Fruit fly (Drosophila melanogaster) whole organism, embryonic: ENCODE results near the gene CG7333.

Experiments used
- ATbp ChIP-seq: fragments of 200-800 bp; sonication (Bioruptor generic); optimal IDR thresholded peaks from 2 replicates; lab custom pipeline; 2017; ENCODE audit warnings: missing biosample characterization, mild to moderate bottlenecking, missing genetic modification characterization, missing genetic modification reagents
- C15 ChIP-seq: fragments of 200-800 bp; sonication (Bioruptor generic); IDR thresholded peaks from 3 replicates; pipeline ENCODE4 v1.3.6; 2022; ENCODE audit warnings: missing biosample characterization, missing genetic modification characterization
- CG10321 ChIP-seq: fragments of 200-800 bp; sonication (Bioruptor generic); IDR thresholded peaks from 2 replicates; pipeline ENCODE4 v1.3.6; 2022; ENCODE audit warnings: missing biosample characterization, missing genetic modification characterization
- CG10543 ChIP-seq: fragments of 200-800 bp; sonication (Bioruptor generic); optimal IDR thresholded peaks from 3 replicates; lab custom pipeline; 2017; ENCODE audit warnings: missing biosample characterization, mild to moderate bottlenecking, missing genetic modification characterization, moderate library complexity
- CG10979 ChIP-seq: fragments of 200-800 bp; sonication (Bioruptor generic); optimal IDR thresholded peaks from 2 replicates; lab custom pipeline; 2018; ENCODE audit warnings: missing biosample characterization, mild to moderate bottlenecking, missing genetic modification characterization, moderate library complexity
- CG11085 ChIP-seq: fragments of 200-800 bp; sonication (Bioruptor generic); IDR thresholded peaks from 2 replicates; pipeline ENCODE4 v1.3.6; 2022; ENCODE audit warnings: missing biosample characterization, missing genetic modification characterization
- CG12236 ChIP-seq: fragments of 200-800 bp; sonication (Bioruptor generic); optimal IDR thresholded peaks from 2 replicates; lab custom pipeline; 2016; ENCODE audit warnings: missing biosample characterization, missing genetic modification characterization
- CG12299 ChIP-seq: fragments of 200-800 bp; sonication (Bioruptor generic); optimal IDR thresholded peaks from 2 replicates; lab custom pipeline; 2018; ENCODE audit warnings: missing biosample characterization, mild to moderate bottlenecking, missing genetic modification characterization
- CG12391 ChIP-seq: fragments of 200-800 bp; sonication (Bioruptor generic); optimal IDR thresholded peaks from 3 replicates; lab custom pipeline; 2018; ENCODE audit warnings: missing biosample characterization, mild to moderate bottlenecking, missing genetic modification characterization, moderate library complexity
- CG13424 ChIP-seq: fragments of 200-800 bp; sonication (Bioruptor generic); optimal IDR thresholded peaks from 2 replicates; lab custom pipeline; 2019; ENCODE audit warnings: missing biosample characterization, mild to moderate bottlenecking, missing genetic modification characterization, moderate library complexity
- CG18011 ChIP-seq: fragments of 200-800 bp; sonication (Bioruptor generic); optimal IDR thresholded peaks from 2 replicates; lab custom pipeline; 2017; ENCODE audit warnings: missing biosample characterization, missing genetic modification characterization, mild to moderate bottlenecking, moderate library complexity, missing genotype
- CG1832 ChIP-seq: fragments of 200-800 bp; sonication (Bioruptor generic); optimal IDR thresholded peaks from 2 replicates; lab custom pipeline; 2017; ENCODE audit warnings: missing biosample characterization, mild to moderate bottlenecking, missing genetic modification characterization, inconsistent platforms
- CG2678 ChIP-seq: fragments of 200-800 bp; sonication (Bioruptor generic); optimal IDR thresholded peaks from 3 replicates; lab custom pipeline; 2019; ENCODE audit warnings: missing biosample characterization, mild to moderate bottlenecking, missing genetic modification characterization, moderate library complexity
- CG32532 ChIP-seq: fragments of 200-800 bp; sonication (Bioruptor generic); IDR thresholded peaks from 2 replicates; pipeline ENCODE4 v1.3.6; 2022; ENCODE audit warnings: missing biosample characterization, missing genetic modification characterization
- CG32772 ChIP-seq: fragments of 200-800 bp; sonication (Bioruptor generic); IDR thresholded peaks from 2 replicates; pipeline ENCODE4 v1.3.6; 2022; ENCODE audit warnings: missing biosample characterization, missing genetic modification characterization
- CG34422 ChIP-seq: fragments of 200-800 bp; sonication (Bioruptor generic); IDR thresholded peaks from 3 replicates; pipeline ENCODE4 v1.3.6; 2022; ENCODE audit warnings: missing biosample characterization, missing genetic modification characterization
- CG4282 ChIP-seq: fragments of 200-800 bp; sonication (Bioruptor generic); optimal IDR thresholded peaks from 2 replicates; lab custom pipeline; 2016; ENCODE audit warnings: missing biosample characterization, missing genetic modification characterization
- CG4404 ChIP-seq: fragments of 200-800 bp; sonication (Bioruptor generic); IDR thresholded peaks from 2 replicates; pipeline ENCODE4 v1.3.6; 2022; ENCODE audit warnings: missing biosample characterization, missing genetic modification characterization
- CG7839 ChIP-seq: fragments of 200-800 bp; sonication (Bioruptor generic); optimal IDR thresholded peaks from 3 replicates; lab custom pipeline; 2018; ENCODE audit warnings: missing biosample characterization, mild to moderate bottlenecking, missing genetic modification characterization, moderate library complexity
- CG7928 ChIP-seq: fragments of 200-800 bp; sonication (Bioruptor generic); optimal IDR thresholded peaks from 2 replicates; lab custom pipeline; 2017; ENCODE audit warnings: missing biosample characterization, mild to moderate bottlenecking, missing genetic modification characterization
- CG8290 ChIP-seq, 3 experiments: fragments of 200-800 bp; sonication (Bioruptor generic); optimal IDR thresholded peaks; 2 replicates each; lab custom pipeline; 2016 to 2019; ENCODE audit warnings: missing biosample characterization in 3 of 3, missing genetic modification characterization in 3 of 3, mild to moderate bottlenecking in 2 of 3, moderate library complexity in 1 of 3
- CG8478 ChIP-seq: fragments of >200 bp; optimal IDR thresholded peaks from 2 replicates; lab custom pipeline; 2018
- CG9609 ChIP-seq: fragments of 200-800 bp; sonication (Bioruptor generic); optimal IDR thresholded peaks from 3 replicates; lab custom pipeline; 2016; ENCODE audit warnings: missing biosample characterization, missing genetic modification characterization
- CrebB ChIP-seq: fragments of 200-800 bp; sonication (Bioruptor generic); optimal IDR thresholded peaks from 3 replicates; lab custom pipeline; 2018; ENCODE audit warnings: missing biosample characterization, mild to moderate bottlenecking, missing genetic modification characterization
- H2.0 ChIP-seq: fragments of 200-800 bp; sonication (Bioruptor generic); IDR thresholded peaks from 2 replicates; pipeline ENCODE4 v1.3.6; 2022; ENCODE audit warnings: missing biosample characterization, missing genetic modification characterization
- HHEX ChIP-seq: fragments of 200-800 bp; sonication (Bioruptor generic); optimal IDR thresholded peaks from 3 replicates; lab custom pipeline; 2017; ENCODE audit warnings: missing biosample characterization, mild to moderate bottlenecking, missing genetic modification characterization, missing genetic modification reagents
- HLH54F ChIP-seq: fragments of 200-800 bp; sonication (Bioruptor generic); optimal IDR thresholded peaks from 3 replicates; lab custom pipeline; 2016; ENCODE audit warnings: missing biosample characterization, missing genetic modification characterization
- Mes4 ChIP-seq: fragments of 200-800 bp; sonication (Bioruptor generic); optimal IDR thresholded peaks from 2 replicates; lab custom pipeline; 2016; ENCODE audit warnings: missing biosample characterization, missing genetic modification characterization
- Scr ChIP-seq: fragments of 200-800 bp; sonication (Bioruptor generic); IDR thresholded peaks from 2 replicates; pipeline ENCODE4 v1.3.6; 2022; ENCODE audit warnings: missing biosample characterization, missing genetic modification characterization; ENCODE audit not compliant: partially characterized antibody
- Ssrp ChIP-seq: fragments of 200-800 bp; sonication (Bioruptor generic); optimal IDR thresholded peaks from 2 replicates; lab custom pipeline; 2018; ENCODE audit warnings: missing biosample characterization, mild to moderate bottlenecking, missing genetic modification characterization, moderate library complexity
- Tbp ChIP-seq: fragments of >200 bp; optimal IDR thresholded peaks from 2 replicates; lab custom pipeline; 2018; ENCODE audit warnings: missing biosample characterization, missing genetic modification characterization
- bbx ChIP-seq: fragments of 200-800 bp; sonication (Bioruptor generic); IDR thresholded peaks from 2 replicates; pipeline ENCODE4 v1.3.6; 2022; ENCODE audit warnings: missing biosample characterization, missing genetic modification characterization; ENCODE audit not compliant: partially characterized antibody
- bsh ChIP-seq, 2 experiments: fragments of 200-800 bp; sonication (Bioruptor generic); optimal IDR thresholded peaks; 2 replicates each; lab custom pipeline; 2017 to 2018; ENCODE audit warnings: mild to moderate bottlenecking in 2 of 2, missing biosample characterization in 2 of 2, missing genetic modification characterization in 2 of 2, moderate library complexity in 1 of 2
- caup ChIP-seq: fragments of 200-800 bp; sonication (Bioruptor generic); optimal IDR thresholded peaks from 3 replicates; lab custom pipeline; 2017; ENCODE audit warnings: missing biosample characterization, mild to moderate bottlenecking, missing genetic modification characterization, moderate library complexity; ENCODE audit not compliant: severe bottlenecking
- chn ChIP-seq: fragments of 200-800 bp; sonication (Bioruptor generic); optimal IDR thresholded peaks from 2 replicates; lab custom pipeline; 2016; ENCODE audit warnings: missing biosample characterization, missing genetic modification characterization
- crol ChIP-seq: fragments of 200-800 bp; sonication (Bioruptor generic); IDR thresholded peaks from 2 replicates; pipeline ENCODE4 v1.3.6; 2022; ENCODE audit warnings: missing biosample characterization, missing genetic modification characterization
- eve ChIP-seq, 2 experiments: fragments of >200 bp; optimal IDR thresholded peaks; 2 replicates each; lab custom pipeline; 2017; ENCODE audit warnings: missing biosample characterization in 2 of 2, missing genetic modification characterization in 2 of 2
- exex ChIP-seq: fragments of 200-800 bp; sonication (Bioruptor generic); optimal IDR thresholded peaks from 4 replicates; lab custom pipeline; 2018; ENCODE audit warnings: missing biosample characterization, mild to moderate bottlenecking, missing genetic modification characterization, moderate library complexity
- hb ChIP-seq: fragments of 200-800 bp; sonication (Bioruptor generic); IDR thresholded peaks from 3 replicates; pipeline ENCODE4 v1.3.6; 2022; ENCODE audit warnings: missing biosample characterization, missing genetic modification characterization; ENCODE audit not compliant: partially characterized antibody
- ken ChIP-seq: fragments of 200-800 bp; sonication (Bioruptor generic); IDR thresholded peaks from 3 replicates; pipeline ENCODE4 v1.3.6; 2022; ENCODE audit warnings: missing biosample characterization, missing genetic modification characterization
- klu ChIP-seq: fragments of 200-800 bp; sonication (Bioruptor generic); IDR thresholded peaks from 2 replicates; pipeline ENCODE4 v1.3.6; 2022; ENCODE audit warnings: missing biosample characterization, missing genetic modification characterization
- lilli ChIP-seq: fragments of 200-800 bp; sonication (Bioruptor generic); optimal IDR thresholded peaks from 3 replicates; lab custom pipeline; 2016; ENCODE audit warnings: missing biosample characterization, missing genetic modification characterization
- mirr ChIP-seq: fragments of 200-800 bp; sonication (Bioruptor generic); optimal IDR thresholded peaks from 3 replicates; lab custom pipeline; 2018; ENCODE audit warnings: missing biosample characterization, mild to moderate bottlenecking, missing genetic modification characterization
- nom ChIP-seq: fragments of 200-800 bp; sonication (Bioruptor generic); optimal IDR thresholded peaks from 2 replicates; lab custom pipeline; 2017; ENCODE audit warnings: missing biosample characterization, missing genetic modification characterization, mild to moderate bottlenecking, moderate library complexity, missing genetic modification reagents
- sens-2 ChIP-seq: fragments of 200-800 bp; sonication (Bioruptor generic); IDR thresholded peaks from 2 replicates; pipeline ENCODE4 v1.3.6; 2022; ENCODE audit warnings: missing biosample characterization, missing genetic modification characterization
- sqz ChIP-seq: fragments of 200-800 bp; sonication (Bioruptor generic); optimal IDR thresholded peaks from 3 replicates; lab custom pipeline; 2018; ENCODE audit warnings: missing biosample characterization, mild to moderate bottlenecking, missing genetic modification characterization
- ttk ChIP-seq: fragments of 200-800 bp; sonication (Bioruptor generic); IDR thresholded peaks from 2 replicates; pipeline ENCODE4 v2.1.2; 2022; ENCODE audit warnings: missing biosample characterization, missing genetic modification characterization
- zen ChIP-seq: fragments of 200-800 bp; sonication (Bioruptor generic); optimal IDR thresholded peaks from 3 replicates; lab custom pipeline; 2018; ENCODE audit warnings: missing biosample characterization, mild to moderate bottlenecking, missing genetic modification characterization, moderate library complexity
- zf30C ChIP-seq: fragments of 200-800 bp; sonication (Bioruptor generic); optimal IDR thresholded peaks from 3 replicates; lab custom pipeline; 2018; ENCODE audit warnings: missing biosample characterization, mild to moderate bottlenecking, missing genetic modification characterization

Gene CG7333

dm6 chr3R:19627792-19628522 is 27.5 kb downstream of the CG7333 start (continued):
- TF ChIP-seq klu (no peak; the same call in 1 of the 2 replicates), CG34422 (GFP tag; lab: Robert Waterston, UW) (no peak), CG10979 (tag; lab: Kevin White, UChicago) (peak; percentile 63), CG9609 (GFP tag; lab: Kevin White, UChicago) (no peak), Tbp (GFP tag; lab: Kevin White, UChicago) (no peak), crol (GFP tag; lab: Robert Waterston, UW) (no peak), CG13424 (tag; lab: Kevin White, UChicago) (peak; percentile 16), HHEX (GFP tag; lab: Kevin White, UChicago) (peak; percentile 77), ken (no peak), zen (no peak), CrebB (tag; lab: Kevin White, UChicago) (no peak), CG12391 (peak; percentile 20), CG12236 (no peak), nom (no peak), bsh (GFP tag; optimal IDR thresholded peaks at IDR 0.05; lab: Kevin White, UChicago) (no peak), C15 (GFP tag; lab: Robert Waterston, UW) (no peak), CG4282 (GFP tag; lab: Kevin White, UChicago) (no peak), CG1832 (GFP tag; lab: Kevin White, UChicago) (peak; percentile 29), CG10543 (no peak), ATbp (GFP tag; lab: Kevin White, UChicago) (no peak), CG32532 (GFP tag; lab: Robert Waterston, UW) (peak; percentile 54; the same call in 1 of the 2 replicates), Scr (no peak), CG12299 (no peak), CG32772 (no peak), CG7928 (no peak), HLH54F (GFP tag; lab: Kevin White, UChicago) (no peak), CG10321 (GFP tag; lab: Robert Waterston, UW) (no peak), caup (peak; percentile 67), hb (GFP tag; lab: Robert Waterston, UW) (no peak), bbx (GFP tag; lab: Robert Waterston, UW) (no peak), CG8478 (lab: Kevin White, UChicago) (no peak), CG2678 (tag; lab: Kevin White, UChicago) (peak; percentile 77), ttk (GFP tag; lab: Robert Waterston, UW) (0 out of 2 replicates have a peak, but pooled peaks have one; percentile 6), Ssrp (no peak), sens-2 (GFP tag; lab: Robert Waterston, UW) (no peak), CG11085 (GFP tag; lab: Robert Waterston, UW) (no peak), CG8290 (GFP tag; optimal IDR thresholded peaks at IDR 0.05; lab: Kevin White, UChicago) (no peak), CG8290 (tag; optimal IDR thresholded peaks at IDR 0.05; lab: Kevin White, UChicago) (no peak), CG4404 (GFP tag; lab: Robert Waterston, UW) (no peak), zf30C (no peak), H2.0 (GFP tag; lab: Robert Waterston, UW) (no peak), CG7839 (tag; lab: Kevin White, UChicago) (peak; percentile 76), Mes4 (no peak), mirr (GFP tag; lab: Kevin White, UChicago) (no peak), chn (GFP tag; lab: Kevin White, UChicago) (no peak), sqz (GFP tag; lab: Kevin White, UChicago) (no peak), eve (GFP tag; optimal IDR thresholded peaks at IDR 0.05; lab: Kevin White, UChicago) (no peak), exex (tag; lab: Kevin White, UChicago) (no peak), CG18011 (GFP tag; lab: Kevin White, UChicago) (no peak), lilli (GFP tag; lab: Kevin White, UChicago) (no peak)
